Worm (Caenorhabditis elegans) whole organism, L4 larva: ENCODE data around the gene Y48A6B.14.

Experiments
- F10B5.3 ChIP-seq: sonication (generic microtip); optimal IDR thresholded peaks from 2 replicates; lab custom pipeline; 2016; ENCODE audit warnings: mild to moderate bottlenecking, missing genetic modification characterization, missing compliant biosample characterization
- F49E8.2 ChIP-seq: sonication (generic microtip); optimal IDR thresholded peaks from 2 replicates; lab custom pipeline; 2016; ENCODE audit warnings: missing compliant biosample characterization, mild to moderate bottlenecking, missing genetic modification characterization, borderline replicate concordance
- R02D3.7 ChIP-seq: fragments of 150-350 bp; sonication (generic microtip); optimal IDR thresholded peaks from 3 replicates; lab custom pipeline; 2014; ENCODE audit warnings: missing biosample characterization, missing genetic modification characterization
- ZK546.5 ChIP-seq, 2 experiments: sonication (generic microtip); optimal IDR thresholded peaks; 2 replicates each; lab custom pipeline; 2017; ENCODE audit warnings: missing biosample characterization in 2 of 2, missing genetic modification characterization in 2 of 2
- attf-4 ChIP-seq: sonication (generic microtip); optimal IDR thresholded peaks from 3 replicates; lab custom pipeline; 2017; ENCODE audit warnings: missing biosample characterization, missing genetic modification characterization
- ceh-82 ChIP-seq: sonication (generic microtip); optimal IDR thresholded peaks from 2 replicates; lab custom pipeline; 2017; ENCODE audit warnings: missing biosample characterization, missing genetic modification characterization
- ces-1 ChIP-seq: fragments of 150-350 bp; sonication (generic microtip); optimal IDR thresholded peaks from 4 replicates; lab custom pipeline; 2014; ENCODE audit warnings: missing biosample characterization, missing genetic modification reagents, missing genetic modification characterization
- fos-1 ChIP-seq: fragments of 150-350 bp; optimal IDR thresholded peaks from 2 replicates; lab custom pipeline; 2014; ENCODE audit warnings: missing biosample characterization, missing genetic modification characterization
- mep-1 ChIP-seq: fragments of 150-350 bp; sonication (generic microtip); optimal IDR thresholded peaks from 3 replicates; lab custom pipeline; 2014; ENCODE audit warnings: missing biosample characterization, missing genetic modification characterization
- nhr-237 ChIP-seq: sonication (generic microtip); optimal IDR thresholded peaks from 2 replicates; lab custom pipeline; 2017; ENCODE audit warnings: missing biosample characterization, missing genetic modification characterization
- snpc-4 ChIP-seq: fragments of 150-350 bp; optimal IDR thresholded peaks from 2 replicates; lab custom pipeline; 2014; ENCODE audit warnings: missing biosample characterization, missing genetic modification characterization
- unc-62 ChIP-seq, 3 experiments: fragments of 150-350 bp in 1 of 3; sonication (generic microtip); optimal IDR thresholded peaks in 2 of 3; peaks in 1 of 3; 1 replicate in 1 of 3; 2 replicates in 2 of 3; lab custom pipeline; 2014 to 2017; ENCODE audit warnings: missing biosample characterization in 3 of 3, missing genetic modification characterization in 3 of 3, missing genetic modification reagents in 3 of 3, missing genotype in 1 of 3
- zag-1 ChIP-seq: fragments of 150-350 bp; optimal IDR thresholded peaks from 2 replicates; lab custom pipeline; 2014; ENCODE audit warnings: missing biosample characterization, missing genetic modification characterization
- zip-2 ChIP-seq: fragments of 150-350 bp; optimal IDR thresholded peaks from 2 replicates; lab custom pipeline; 2014; ENCODE audit warnings: missing biosample characterization, missing genetic modification characterization

DNA sequence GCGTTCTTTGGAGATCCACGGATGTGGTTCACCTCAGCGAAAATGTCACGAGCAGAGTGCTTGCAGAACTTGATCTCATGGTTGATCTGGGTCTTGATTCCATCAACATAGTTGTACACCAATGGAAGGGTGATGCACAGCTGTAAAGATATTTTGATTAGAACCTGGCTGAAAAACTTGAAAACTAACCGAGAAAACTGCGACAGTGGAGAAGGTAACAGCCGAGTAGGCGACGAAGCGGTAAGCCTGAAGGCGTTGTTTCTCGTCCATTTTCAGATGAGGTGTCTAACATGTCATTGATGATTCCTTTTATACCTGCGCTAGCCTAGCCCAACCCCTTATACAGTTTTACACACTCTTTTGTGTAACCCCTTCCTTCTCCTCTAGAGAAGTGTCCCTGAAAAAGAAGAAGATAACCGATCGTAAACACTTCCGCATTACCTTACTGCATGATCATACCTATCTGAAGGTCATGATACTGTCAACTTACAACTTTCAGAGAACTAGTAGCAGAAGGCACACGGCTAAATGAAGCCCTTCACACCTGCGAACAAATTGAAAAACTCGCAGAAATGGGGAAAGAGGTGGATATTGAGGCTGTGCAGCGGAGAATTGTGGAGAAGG lies 43.7 kb upstream of the Y48A6B.14 start, which contains the start of gene col-94:
- TF ChIP-seq zag-1 (tag; lab: Kevin White, UChicago) (no peak), zip-2 (tag; lab: Kevin White, UChicago) (no peak), F10B5.3 (tag; lab: Kevin White, UChicago) (no peak), ces-1 (GFP tag; lab: Kevin White, UChicago) (no peak), R02D3.7 (tag; lab: Kevin White, UChicago) (no peak), unc-62 (GFP tag; optimal IDR thresholded peaks at IDR 0.05 in 1 of 2; lab: Kevin White, UChicago) (peak in 1 of 2 experiments; percentile 56), unc-62 (tag; optimal IDR thresholded peaks at IDR 0.05; lab: Kevin White, UChicago) (no peak), mep-1 (no peak), snpc-4 (tag; lab: Kevin White, UChicago) (no peak), fos-1 (no peak), nhr-237 (tag; lab: Kevin White, UChicago) (no peak), attf-4 (no peak), ZK546.5 (tag; optimal IDR thresholded peaks at IDR 0.05; lab: Kevin White, UChicago) (no peak), F49E8.2 (tag; lab: Kevin White, UChicago) (no peak), ceh-82 (tag; lab: Kevin White, UChicago) (no peak)
